Worm (Caenorhabditis elegans) whole organism, L4 larva: ENCODE measurements around the gene C27B7.9.

Source experiments
- F26F4.8 ChIP-seq: fragments of 200-800 bp; sonication (Bioruptor generic); conservative IDR thresholded peaks from 2 replicates; pipeline ENCODE4 v1.3.6; 2022; ENCODE audit warnings: missing genetic modification characterization, missing compliant biosample characterization
- F37D6.2 ChIP-seq: sonication (generic microtip); optimal IDR thresholded peaks from 2 replicates; lab custom pipeline; 2016; ENCODE audit warnings: mild to moderate bottlenecking, missing genetic modification characterization, missing compliant biosample characterization
- R02D3.7 ChIP-seq: fragments of 150-350 bp; sonication (generic microtip); optimal IDR thresholded peaks from 3 replicates; lab custom pipeline; 2014; ENCODE audit warnings: missing biosample characterization, missing genetic modification characterization
- Y48G9A.11 ChIP-seq: fragments of 200-800 bp; sonication (Bioruptor generic); IDR thresholded peaks from 2 replicates; pipeline ENCODE4 v1.3.6; 2022; ENCODE audit warnings: missing genetic modification reagents, missing genetic modification characterization, missing compliant biosample characterization
- Y5F2A.4 ChIP-seq: fragments of 200-800 bp; sonication (Bioruptor generic); optimal IDR thresholded peaks from 2 replicates; lab custom pipeline; 2018; ENCODE audit warnings: mild to moderate bottlenecking, missing genetic modification characterization, missing compliant biosample characterization
- ZK546.5 ChIP-seq, 2 experiments: sonication (generic microtip); optimal IDR thresholded peaks; 2 replicates each; lab custom pipeline; 2017; ENCODE audit warnings: missing biosample characterization in 2 of 2, missing genetic modification characterization in 2 of 2
- aha-1 ChIP-seq: fragments of 150-350 bp; peaks from one replicate; lab custom pipeline; 2014; ENCODE audit warnings: missing biosample characterization, missing genetic modification characterization
- ama-1 ChIP-seq: fragments of 150-350 bp; optimal IDR thresholded peaks from 2 replicates; lab custom pipeline; 2014; ENCODE audit warnings: inconsistent platforms, mixed read lengths
- attf-4 ChIP-seq: sonication (generic microtip); optimal IDR thresholded peaks from 3 replicates; lab custom pipeline; 2017; ENCODE audit warnings: missing biosample characterization, missing genetic modification characterization
- ceh-32 ChIP-seq: sonication (generic microtip); optimal IDR thresholded peaks from 2 replicates; lab custom pipeline; 2016; ENCODE audit warnings: mild to moderate bottlenecking, missing genetic modification characterization, missing compliant biosample characterization; ENCODE audit not compliant: poor library complexity
- cey-2 ChIP-seq: sonication (generic microtip); optimal IDR thresholded peaks from 3 replicates; lab custom pipeline; 2017; ENCODE audit warnings: missing genetic modification characterization, mild to moderate bottlenecking, missing compliant biosample characterization, antibody characterized with exemption, borderline replicate concordance; ENCODE audit not compliant: insufficient read depth
- ctbp-1 ChIP-seq: fragments of 200-800 bp; sonication (Bioruptor generic); IDR thresholded peaks from 2 replicates; pipeline ENCODE4 v1.3.6; 2022; ENCODE audit warnings: missing genetic modification reagents, missing genetic modification characterization, missing compliant biosample characterization
- daf-19 ChIP-seq: fragments of 200-800 bp; sonication (Bioruptor generic); conservative IDR thresholded peaks from 2 replicates; pipeline ENCODE4 v1.3.6; 2022; ENCODE audit warnings: missing genetic modification characterization, missing compliant biosample characterization
- dmd-9 ChIP-seq: fragments of 200-800 bp; sonication (Bioruptor generic); IDR thresholded peaks from 2 replicates; pipeline ENCODE4 v1.3.6; 2022; ENCODE audit warnings: missing genetic modification reagents, missing genetic modification characterization, missing compliant biosample characterization
- dve-1 ChIP-seq: sonication (generic microtip); optimal IDR thresholded peaks from 2 replicates; lab custom pipeline; 2017; ENCODE audit warnings: antibody characterized with exemption, mild to moderate bottlenecking, missing genetic modification characterization, missing compliant biosample characterization; ENCODE audit not compliant: insufficient read depth
- fos-1 ChIP-seq: fragments of 150-350 bp; optimal IDR thresholded peaks from 2 replicates; lab custom pipeline; 2014; ENCODE audit warnings: missing biosample characterization, missing genetic modification characterization
- gei-8 ChIP-seq: fragments of 200-800 bp; sonication (Bioruptor generic); optimal IDR thresholded peaks from 2 replicates; lab custom pipeline; 2018; ENCODE audit warnings: mild to moderate bottlenecking, missing genetic modification characterization, missing compliant biosample characterization
- hif-1 ChIP-seq, 2 experiments: sonication (generic microtip); optimal IDR thresholded peaks; 2 replicates each; lab custom pipeline; 2016 to 2017; ENCODE audit warnings: missing compliant biosample characterization in 2 of 2, missing genetic modification characterization in 2 of 2, missing genetic modification reagents in 2 of 2, missing genotype in 2 of 2, mild to moderate bottlenecking in 1 of 2
- hlh-30 ChIP-seq: sonication (generic microtip); optimal IDR thresholded peaks from 2 replicates; lab custom pipeline; 2017; ENCODE audit warnings: antibody characterized with exemption, mild to moderate bottlenecking, missing genetic modification characterization, missing compliant biosample characterization; ENCODE audit not compliant: insufficient read depth
- hmg-1.1 ChIP-seq: fragments of 200-800 bp; sonication (Bioruptor generic); IDR thresholded peaks from 2 replicates; pipeline ENCODE4 v1.3.6; 2022; ENCODE audit warnings: missing genetic modification reagents, missing genetic modification characterization, missing compliant biosample characterization
- lim-7 ChIP-seq: fragments of 200-800 bp; sonication (Bioruptor generic); IDR thresholded peaks from 2 replicates; pipeline ENCODE4 v1.3.6; 2022; ENCODE audit warnings: missing genetic modification characterization, missing compliant biosample characterization
- lin-1 ChIP-seq: fragments of 200-800 bp; sonication (Bioruptor generic); IDR thresholded peaks from 2 replicates; pipeline ENCODE4 v1.3.6; 2022; ENCODE audit warnings: missing genetic modification reagents, missing genetic modification characterization, missing compliant biosample characterization
- lin-13 ChIP-seq: fragments of 150-350 bp; optimal IDR thresholded peaks from 2 replicates; lab custom pipeline; 2014; ENCODE audit warnings: missing biosample characterization, missing genetic modification reagents, missing genetic modification characterization
- lin-29 ChIP-seq: fragments of 200-800 bp; sonication (Bioruptor generic); IDR thresholded peaks from 2 replicates; pipeline ENCODE4 v1.3.6; 2022; ENCODE audit warnings: missing genetic modification reagents, missing genetic modification characterization, missing compliant biosample characterization
- lin-38 ChIP-seq: fragments of 200-800 bp; sonication (Bioruptor generic); IDR thresholded peaks from 2 replicates; pipeline ENCODE4 v1.3.6; 2022; ENCODE audit warnings: missing genetic modification reagents, missing genetic modification characterization, missing compliant biosample characterization
- lir-3 ChIP-seq: sonication (generic microtip); optimal IDR thresholded peaks from 2 replicates; lab custom pipeline; 2016; ENCODE audit warnings: mild to moderate bottlenecking, missing genetic modification characterization, missing compliant biosample characterization
- mdt-29 ChIP-seq: fragments of 200-800 bp; sonication (Bioruptor generic); IDR thresholded peaks from 2 replicates; pipeline ENCODE4 v1.3.6; 2022; ENCODE audit warnings: missing genetic modification reagents, missing genetic modification characterization, missing compliant biosample characterization
- mep-1 ChIP-seq: fragments of 150-350 bp; sonication (generic microtip); optimal IDR thresholded peaks from 3 replicates; lab custom pipeline; 2014; ENCODE audit warnings: missing biosample characterization, missing genetic modification characterization
- mxl-2 ChIP-seq: fragments of 200-800 bp; sonication (Bioruptor generic); conservative IDR thresholded peaks from 2 replicates; pipeline ENCODE4 v1.3.6; 2022; ENCODE audit warnings: missing genetic modification reagents, missing genetic modification characterization, missing compliant biosample characterization
- nhr-10 ChIP-seq: fragments of 150-350 bp; optimal IDR thresholded peaks from 2 replicates; lab custom pipeline; 2014; ENCODE audit warnings: missing biosample characterization, missing genetic modification characterization
- nhr-102 ChIP-seq: sonication (generic microtip); optimal IDR thresholded peaks from 2 replicates; lab custom pipeline; 2016; ENCODE audit warnings: mild to moderate bottlenecking, missing genetic modification characterization, moderate library complexity, missing compliant biosample characterization
- nhr-11 ChIP-seq: fragments of 150-350 bp; optimal IDR thresholded peaks from 2 replicates; lab custom pipeline; 2014; ENCODE audit warnings: missing biosample characterization, missing genetic modification characterization
- nhr-28 ChIP-seq: fragments of 150-350 bp; optimal IDR thresholded peaks from 2 replicates; lab custom pipeline; 2014; ENCODE audit warnings: missing biosample characterization, missing genetic modification characterization
- nhr-42 ChIP-seq: fragments of 200-800 bp; sonication (Bioruptor generic); IDR thresholded peaks from 2 replicates; pipeline ENCODE4 v1.3.6; 2022; ENCODE audit warnings: missing genetic modification characterization, missing compliant biosample characterization
- nhr-48 ChIP-seq: sonication (generic microtip); optimal IDR thresholded peaks from 2 replicates; lab custom pipeline; 2016; ENCODE audit warnings: mild to moderate bottlenecking, missing genetic modification characterization, missing compliant biosample characterization
- nhr-76 ChIP-seq: fragments of 150-350 bp; optimal IDR thresholded peaks from 2 replicates; lab custom pipeline; 2014; ENCODE audit warnings: missing biosample characterization, missing genetic modification characterization
- pqm-1 ChIP-seq: sonication (generic microtip); optimal IDR thresholded peaks from 2 replicates; lab custom pipeline; 2017; ENCODE audit warnings: missing biosample characterization, missing genetic modification characterization
- rbr-2 ChIP-seq: sonication (generic microtip); optimal IDR thresholded peaks from 2 replicates; lab custom pipeline; 2016; ENCODE audit warnings: missing genotype, missing genetic modification characterization, missing compliant biosample characterization
- set-16 ChIP-seq: fragments of 200-800 bp; sonication (Bioruptor generic); IDR thresholded peaks from 2 replicates; pipeline ENCODE4 v1.3.6; 2022; ENCODE audit warnings: missing genetic modification reagents, missing genetic modification characterization, missing compliant biosample characterization
- snpc-1.2 ChIP-seq: fragments of 200-800 bp; sonication (Bioruptor generic); IDR thresholded peaks from 2 replicates; pipeline ENCODE4 v1.3.6; 2022; ENCODE audit warnings: missing genetic modification reagents, missing genetic modification characterization, missing compliant biosample characterization
- spr-3 ChIP-seq: fragments of 200-800 bp; sonication (Bioruptor generic); optimal IDR thresholded peaks from 2 replicates; lab custom pipeline; 2018; ENCODE audit warnings: mild to moderate bottlenecking, missing genetic modification characterization, missing compliant biosample characterization
- tra-1 ChIP-seq: fragments of 200-800 bp; sonication (Bioruptor generic); IDR thresholded peaks from 2 replicates; pipeline ENCODE4 v1.3.6; 2022; ENCODE audit warnings: missing genetic modification reagents, missing genetic modification characterization, missing compliant biosample characterization
- unc-130 ChIP-seq: sonication (generic microtip); optimal IDR thresholded peaks from 2 replicates; lab custom pipeline; 2016; ENCODE audit warnings: missing genetic modification reagents, missing genetic modification characterization, missing compliant biosample characterization
- unc-62 ChIP-seq, 3 experiments: fragments of 150-350 bp in 1 of 3; sonication (generic microtip); optimal IDR thresholded peaks in 2 of 3; peaks in 1 of 3; 1 replicate in 1 of 3; 2 replicates in 2 of 3; lab custom pipeline; 2014 to 2017; ENCODE audit warnings: missing biosample characterization in 3 of 3, missing genetic modification characterization in 3 of 3, missing genetic modification reagents in 3 of 3, missing genotype in 1 of 3
- vab-7 ChIP-seq: fragments of 200-800 bp; sonication (Bioruptor generic); IDR thresholded peaks from 2 replicates; pipeline ENCODE4 v1.3.6; 2022; ENCODE audit warnings: missing genetic modification reagents, missing genetic modification characterization, missing compliant biosample characterization
- zfp-2 ChIP-seq: sonication (generic microtip); optimal IDR thresholded peaks from 2 replicates; lab custom pipeline; 2016; ENCODE audit warnings: mild to moderate bottlenecking, missing genetic modification characterization, missing compliant biosample characterization
- zfp-3 ChIP-seq: fragments of 200-800 bp; sonication (Bioruptor generic); conservative IDR thresholded peaks from 2 replicates; pipeline ENCODE4 v1.3.6; 2022; ENCODE audit warnings: missing genetic modification reagents, missing genetic modification characterization, missing compliant biosample characterization
- zip-11 ChIP-seq: fragments of 200-800 bp; sonication (Bioruptor generic); IDR thresholded peaks from 2 replicates; pipeline ENCODE4 v1.3.6; 2022; ENCODE audit warnings: missing genetic modification characterization, missing compliant biosample characterization
- ztf-7 ChIP-seq: fragments of 150-350 bp; optimal IDR thresholded peaks from 2 replicates; lab custom pipeline; 2014; ENCODE audit warnings: missing biosample characterization, missing genetic modification characterization

C27B7.9 gene

DNA sequence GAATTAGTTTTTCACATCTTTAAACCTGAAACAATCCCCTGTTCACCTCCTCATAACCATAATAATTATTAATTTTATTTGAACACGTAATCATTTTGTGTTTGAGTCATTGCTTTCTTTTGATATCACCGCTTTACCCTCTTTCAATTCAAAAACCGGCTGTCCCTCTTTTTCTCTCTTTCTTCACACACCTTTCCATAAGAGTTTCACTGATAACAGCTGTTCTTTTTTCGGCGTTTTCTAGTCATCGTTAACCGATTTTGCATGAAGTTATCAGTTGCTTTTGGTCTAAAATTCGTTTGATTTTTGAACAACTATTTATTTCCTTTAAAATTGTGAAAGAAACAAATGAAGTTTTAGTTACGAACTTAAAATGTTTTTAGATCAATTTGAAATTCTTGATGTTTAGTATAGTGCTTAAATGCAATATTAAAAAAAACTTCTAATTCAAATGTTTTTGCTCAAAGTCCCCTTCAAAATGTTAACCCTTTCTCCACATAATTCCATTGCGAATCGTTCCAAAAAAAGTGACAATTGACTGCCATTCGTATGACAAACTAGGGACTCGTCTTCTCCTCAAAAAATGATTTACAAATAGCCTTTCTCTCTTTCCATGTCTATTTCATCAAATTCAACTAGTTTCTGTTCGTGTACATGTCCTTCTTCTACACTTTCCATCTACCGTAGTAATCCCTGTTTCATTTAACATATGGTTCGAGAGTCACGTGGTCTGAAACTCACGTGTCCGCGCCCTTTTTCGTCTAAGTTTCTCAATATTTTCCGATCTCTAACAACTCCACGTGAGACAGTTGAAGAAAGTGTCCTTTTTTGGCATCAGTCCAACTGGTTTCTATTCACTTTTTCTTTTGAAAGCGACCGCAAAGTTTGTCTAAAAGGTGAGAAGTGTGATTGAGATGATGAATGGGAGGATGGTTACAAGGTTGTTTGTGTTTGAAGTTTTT, 33.4 kb upstream of the C27B7.9 start (continued):
- no peak for TF ChIP-seq attf-4 (tag; lab: Kevin White, UChicago)
- TF ChIP-seq nhr-10 (tag; lab: Kevin White, UChicago) = no peak
- no peak for TF ChIP-seq R02D3.7 (tag; lab: Kevin White, UChicago)
- TF ChIP-seq hlh-30 (tag; lab: Kevin White, UChicago) = peak; percentile 97
- TF ChIP-seq pqm-1 (tag; lab: Kevin White, UChicago) = peak; percentile 93
- TF ChIP-seq tra-1 (GFP tag; lab: Robert Waterston, UW) = peak; percentile 96
- TF ChIP-seq fos-1 (tag; lab: Kevin White, UChicago) = no peak
- TF ChIP-seq spr-3 (GFP tag; lab: Kevin White, UChicago) = no peak
- no peak for TF ChIP-seq zfp-3 (GFP tag; lab: Robert Waterston, UW)
- peak; percentile 40 for TF ChIP-seq nhr-102
- no peak for TF ChIP-seq hif-1 (tag; optimal IDR thresholded peaks at IDR 0.05; lab: Kevin White, UChicago)
- peak; percentile 39 for TF ChIP-seq lin-13
- no peak for TF ChIP-seq ama-1 (lab: Kevin White, UChicago)
- TF ChIP-seq nhr-76 (tag; lab: Kevin White, UChicago) = peak; percentile 15
- no peak for TF ChIP-seq aha-1
- peak; percentile 49 for TF ChIP-seq ctbp-1 (GFP tag; lab: Robert Waterston, UW)
- TF ChIP-seq Y5F2A.4 (GFP tag; lab: Kevin White, UChicago) = no peak
- TF ChIP-seq daf-19 (GFP tag; lab: Robert Waterston, UW) = no peak
- TF ChIP-seq lin-29 (GFP tag; lab: Robert Waterston, UW) = no peak
- peak; percentile 73; the same call in 1 of the 2 replicates for TF ChIP-seq mxl-2 (GFP tag; lab: Robert Waterston, UW)
- no peak for TF ChIP-seq lim-7 (GFP tag; lab: Robert Waterston, UW)
- TF ChIP-seq dve-1 (tag; lab: Kevin White, UChicago) = peak; percentile 87
- TF ChIP-seq F26F4.8 = no peak
- TF ChIP-seq rbr-2 (tag; lab: Kevin White, UChicago) = no peak
- TF ChIP-seq nhr-42 (GFP tag; lab: Robert Waterston, UW) = no peak
- no peak for TF ChIP-seq lir-3
- TF ChIP-seq lin-38 (GFP tag; lab: Robert Waterston, UW) = no peak
- TF ChIP-seq snpc-1.2 = no peak
- TF ChIP-seq unc-62 (GFP tag; optimal IDR thresholded peaks at IDR 0.05 in 1 of 2; lab: Kevin White, UChicago) = peak in 1 of 2 experiments; percentile 96
- TF ChIP-seq unc-62 (tag; optimal IDR thresholded peaks at IDR 0.05; lab: Kevin White, UChicago) = no peak
- TF ChIP-seq lin-1 = no peak
- peak; percentile 91 for TF ChIP-seq cey-2
- TF ChIP-seq vab-7 (GFP tag; lab: Robert Waterston, UW) = no peak
- TF ChIP-seq ztf-7 (tag; lab: Kevin White, UChicago) = no peak
- TF ChIP-seq nhr-28 (tag; lab: Kevin White, UChicago) = peak; percentile 90
- no peak for TF ChIP-seq set-16 (GFP tag; lab: Robert Waterston, UW)
- peak; percentile 73 for TF ChIP-seq mep-1 (tag; lab: Kevin White, UChicago)
- no peak for TF ChIP-seq F37D6.2 (tag; lab: Kevin White, UChicago)
- TF ChIP-seq unc-130 (GFP tag; lab: Kevin White, UChicago) = no peak
- TF ChIP-seq mdt-29 = peak; percentile 76
- no peak for TF ChIP-seq dmd-9 (GFP tag; lab: Robert Waterston, UW)
- TF ChIP-seq Y48G9A.11 (GFP tag; lab: Robert Waterston, UW) = no peak
- peak; percentile 45; the same call in 1 of the 2 replicates for TF ChIP-seq hmg-1.1 (GFP tag; lab: Robert Waterston, UW)
- TF ChIP-seq zfp-2 (tag; lab: Kevin White, UChicago) = no peak
- peak; percentile 73 for TF ChIP-seq nhr-48 (tag; lab: Kevin White, UChicago)
- no peak for TF ChIP-seq nhr-11 (tag; lab: Kevin White, UChicago)
- TF ChIP-seq ceh-32 (tag; lab: Kevin White, UChicago) = no peak
- no peak for TF ChIP-seq zip-11
- no peak for TF ChIP-seq ZK546.5 (tag; optimal IDR thresholded peaks at IDR 0.05; lab: Kevin White, UChicago)
- no peak for TF ChIP-seq gei-8 (GFP tag; lab: Kevin White, UChicago)
